ENCODE assay signal across 1 fruit fly cellular context in the genomic region with DNA sequence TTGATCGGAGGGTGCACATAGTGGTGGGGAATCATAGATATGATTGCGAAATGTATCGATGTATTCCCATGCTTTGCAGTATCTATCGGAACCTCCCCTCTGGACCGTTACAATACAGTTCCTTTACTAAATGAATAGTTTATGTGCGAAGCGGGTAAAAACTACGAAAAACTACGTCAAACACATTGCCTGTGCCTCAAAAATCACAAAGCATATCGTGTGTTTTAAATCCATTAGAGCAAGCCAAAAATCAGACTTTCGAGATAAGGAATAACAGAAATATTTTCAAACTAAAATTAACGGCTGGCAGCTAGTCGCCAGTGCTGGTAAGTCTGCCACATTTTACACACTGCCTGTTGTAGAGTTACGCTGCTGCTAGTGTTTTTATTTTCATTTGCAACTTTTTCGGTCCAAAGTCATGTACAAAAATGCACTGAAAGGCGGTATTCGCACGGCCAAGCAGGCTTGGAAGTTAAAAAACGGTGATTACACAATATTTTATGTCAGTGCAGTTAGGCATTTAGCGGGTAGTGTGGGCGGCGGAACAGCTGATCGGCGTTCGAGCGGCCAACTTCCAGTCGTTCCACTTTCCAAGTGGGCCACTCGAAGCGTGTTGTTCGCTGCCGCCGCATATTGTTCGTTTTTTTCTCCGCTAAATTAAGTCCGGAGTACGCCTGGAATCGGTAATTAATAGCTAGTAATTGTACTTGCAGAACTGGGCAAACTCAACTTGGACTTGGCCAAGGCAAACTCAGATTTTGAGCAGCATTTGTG.
A peak's percentile ranks its signal among the peaks of the same experiment; 100 is the strongest.
TF ChIP-seq lines count a peak whose summit lies in the region.

No protein-coding gene starts in this region.

TF ChIP-seq in whole organism, embryonic, 481 proteins besides CTCF, POLR2A, EP300 and RAD21 (continued from another document and continues in another):
- TF ChIP-seq CG8388 (GFP tag; optimal IDR thresholded peaks at IDR 0.05; lab: Kevin White, UChicago) (peak; percentile 85), CG6854 (GFP tag; optimal IDR thresholded peaks at IDR 0.05; lab: Kevin White, UChicago) (peak; percentile 31), CG18599 (GFP tag; optimal IDR thresholded peaks at IDR 0.05; lab: Kevin White, UChicago) (no peak), CG11560 (tag; IDR thresholded peaks at IDR 0.05; lab: Robert Waterston, UW) (no peak), HHEX (GFP tag; optimal IDR thresholded peaks at IDR 0.05; lab: Kevin White, UChicago) (no peak), Atf3 (GFP tag; optimal IDR thresholded peaks at IDR 0.05; lab: Kevin White, UChicago) (peak; percentile 53), HLH3B (GFP tag; IDR thresholded peaks at IDR 0.05; lab: Robert Waterston, UW) (no peak), ash1 (GFP tag; optimal IDR thresholded peaks at IDR 0.05; lab: Kevin White, UChicago) (no peak), CG6791 (GFP tag; IDR thresholded peaks at IDR 0.05; lab: Robert Waterston, UW; ENCODE audit: partially characterized antibody) (peak; percentile 80), YL-1 (GFP tag; optimal IDR thresholded peaks at IDR 0.05; lab: Kevin White, UChicago) (peak; percentile 43), CG4730 (GFP tag; IDR thresholded peaks at IDR 0.05; lab: Robert Waterston, UW) (no peak), Oaz (GFP tag; IDR thresholded peaks at IDR 0.05; lab: Robert Waterston, UW) (no peak), bab2 (GFP tag; optimal IDR thresholded peaks at IDR 0.05; lab: Kevin White, UChicago) (peak; percentile 70), fd3F (GFP tag; optimal IDR thresholded peaks at IDR 0.05; lab: Kevin White, UChicago) (no peak), schlank (tag; optimal IDR thresholded peaks at IDR 0.05; lab: Kevin White, UChicago) (no peak), cad (GFP tag; optimal IDR thresholded peaks at IDR 0.05; lab: Kevin White, UChicago) (no peak), p53 (GFP tag; optimal IDR thresholded peaks at IDR 0.05; lab: Kevin White, UChicago) (peak; percentile 5), zen2 (GFP tag; IDR thresholded peaks at IDR 0.05; lab: Robert Waterston, UW; ENCODE audit: partially characterized antibody) (peak; percentile 62), dpn (GFP tag; optimal IDR thresholded peaks at IDR 0.05; lab: Kevin White, UChicago) (peak; percentile 76 to 85), pb (GFP tag; optimal IDR thresholded peaks at IDR 0.05; lab: Kevin White, UChicago) (no peak), CG13775 (GFP tag; optimal IDR thresholded peaks at IDR 0.05; lab: Kevin White, UChicago) (peak; percentile 54), Adf1 (GFP tag; IDR thresholded peaks at IDR 0.05; lab: Robert Waterston, UW) (no peak; the same call in 1 of the 2 replicates), CG16815 (GFP tag; optimal IDR thresholded peaks at IDR 0.05; lab: Kevin White, UChicago) (peak; percentile 8), lola (GFP tag; optimal IDR thresholded peaks at IDR 0.05; lab: Kevin White, UChicago) (peak in 1 of 3 experiments; percentile 13), CG7839 (tag; optimal IDR thresholded peaks at IDR 0.05; lab: Kevin White, UChicago) (no peak), CG9215 (GFP tag; IDR thresholded peaks at IDR 0.05; lab: Robert Waterston, UW) (peak; percentile 25; the same call in 1 of the 2 replicates), CG6813 (GFP tag; optimal IDR thresholded peaks at IDR 0.05; lab: Kevin White, UChicago) (no peak), Max (GFP tag; optimal IDR thresholded peaks at IDR 0.05; lab: Kevin White, UChicago) (peak; percentile 67), sc (optimal IDR thresholded peaks at IDR 0.05; lab: Kevin White, UChicago) (no peak), sc (GFP tag; optimal IDR thresholded peaks at IDR 0.05; lab: Kevin White, UChicago) (no peak), NC2α (GFP tag; optimal IDR thresholded peaks at IDR 0.05; lab: Kevin White, UChicago) (peak; percentile 32), CG9437 (GFP tag; optimal IDR thresholded peaks at IDR 0.05; lab: Kevin White, UChicago) (peak; percentile 34), fd64A (GFP tag; optimal IDR thresholded peaks at IDR 0.05; lab: Kevin White, UChicago) (no peak), HLH4C (GFP tag; IDR thresholded peaks at IDR 0.05; lab: Robert Waterston, UW; ENCODE audit: partially characterized antibody) (peak; percentile 74), Sox100B (GFP tag; optimal IDR thresholded peaks at IDR 0.05; lab: Kevin White, UChicago) (no peak), az2 (GFP tag; optimal IDR thresholded peaks at IDR 0.05; lab: Kevin White, UChicago) (peak; percentile 55), CG6765 (GFP tag; optimal IDR thresholded peaks at IDR 0.05; lab: Kevin White, UChicago) (no peak), CG12391 (tag; optimal IDR thresholded peaks at IDR 0.05; lab: Kevin White, UChicago) (peak; percentile 35), Lpt (GFP tag; optimal IDR thresholded peaks at IDR 0.05; lab: Kevin White, UChicago) (no peak), CG30431 (GFP tag; optimal IDR thresholded peaks at IDR 0.05; lab: Kevin White, UChicago) (peak; percentile 21), NFAT (GFP tag; IDR thresholded peaks at IDR 0.05; lab: Robert Waterston, UW) (peak; percentile 23; the same call in 1 of the 2 replicates), danr (GFP tag; IDR thresholded peaks at IDR 0.05; lab: Robert Waterston, UW) (peak; percentile 19; the same call in 1 of the 2 replicates), CG2120 (GFP tag; optimal IDR thresholded peaks at IDR 0.05; lab: Kevin White, UChicago) (peak; percentile 77), Gug (GFP tag; IDR thresholded peaks at IDR 0.05; lab: Robert Waterston, UW) (peak; percentile 74), CG31224 (GFP tag; IDR thresholded peaks at IDR 0.05; lab: Robert Waterston, UW) (no peak; the same call in 1 of the 2 replicates), lov (optimal IDR thresholded peaks at IDR 0.05; lab: Kevin White, UChicago) (no peak), lov (GFP tag; IDR thresholded peaks at IDR 0.05; lab: Robert Waterston, UW) (no peak), psq (GFP tag; optimal IDR thresholded peaks at IDR 0.05; lab: Kevin White, UChicago) (no peak), CG10565 (GFP tag; optimal IDR thresholded peaks at IDR 0.05; lab: Kevin White, UChicago) (no peak), Sox102F (GFP tag; optimal IDR thresholded peaks at IDR 0.05; lab: Kevin White, UChicago) (peak; percentile 43), HmgD (GFP tag; optimal IDR thresholded peaks at IDR 0.05; lab: Kevin White, UChicago) (peak; percentile 51), inv (GFP tag; IDR thresholded peaks at IDR 0.05; lab: Robert Waterston, UW; ENCODE audit: partially characterized antibody) (peak; percentile 69), jumu (GFP tag; optimal IDR thresholded peaks at IDR 0.05; lab: Kevin White, UChicago) (peak; percentile 80), CG11398 (GFP tag; optimal IDR thresholded peaks at IDR 0.05; lab: Kevin White, UChicago) (peak; percentile 16), bowl (GFP tag; IDR thresholded peaks at IDR 0.05; lab: Robert Waterston, UW) (no peak), CG7271 (tag; optimal IDR thresholded peaks at IDR 0.05; lab: Kevin White, UChicago) (peak; percentile 16), CG7745 (tag; optimal IDR thresholded peaks at IDR 0.05; lab: Kevin White, UChicago) (no peak), MESR4 (GFP tag; optimal IDR thresholded peaks at IDR 0.05; lab: Kevin White, UChicago) (peak; percentile 92), lmd (GFP tag; IDR thresholded peaks at IDR 0.05; lab: Robert Waterston, UW) (peak; percentile 40; the same call in 1 of the 2 replicates), CG14050 (GFP tag; IDR thresholded peaks at IDR 0.05; lab: Robert Waterston, UW) (no peak), H2.0 (GFP tag; IDR thresholded peaks at IDR 0.05; lab: Robert Waterston, UW) (peak; percentile 64), CG6175 (GFP tag; IDR thresholded peaks at IDR 0.05; lab: Robert Waterston, UW) (no peak), CG9932 (GFP tag; IDR thresholded peaks at IDR 0.05; lab: Robert Waterston, UW) (peak; percentile 77), sima (GFP tag; optimal IDR thresholded peaks at IDR 0.05; lab: Kevin White, UChicago) (no peak), chm (GFP tag; IDR thresholded peaks at IDR 0.05; lab: Robert Waterston, UW) (no peak), nmo (GFP tag; optimal IDR thresholded peaks at IDR 0.05; lab: Kevin White, UChicago) (peak; percentile 51), CG7786 (GFP tag; optimal IDR thresholded peaks at IDR 0.05; lab: Kevin White, UChicago) (peak; percentile 87), gt (GFP tag; IDR thresholded peaks at IDR 0.05; lab: Robert Waterston, UW) (no peak), CG6689 (GFP tag; IDR thresholded peaks at IDR 0.05; lab: Robert Waterston, UW) (peak; percentile 48), ac (GFP tag; optimal IDR thresholded peaks at IDR 0.05; lab: Kevin White, UChicago) (no peak), CG10431 (GFP tag; optimal IDR thresholded peaks at IDR 0.05; lab: Kevin White, UChicago) (no peak), ssp (GFP tag; IDR thresholded peaks at IDR 0.05; lab: Robert Waterston, UW) (0 out of 2 replicates have a peak, but pooled peaks have one; percentile 31), slou (GFP tag; optimal IDR thresholded peaks at IDR 0.05; lab: Kevin White, UChicago) (no peak), CG12071 (GFP tag; optimal IDR thresholded peaks at IDR 0.05; lab: Kevin White, UChicago) (peak; percentile 15), CG12155 (GFP tag; optimal IDR thresholded peaks at IDR 0.05; lab: Kevin White, UChicago) (peak; percentile 73), CG10147 (GFP tag; optimal IDR thresholded peaks at IDR 0.05; lab: Kevin White, UChicago) (no peak), CG4617 (GFP tag; optimal IDR thresholded peaks at IDR 0.05; lab: Kevin White, UChicago; ENCODE audit: borderline replicate concordance) (peak; percentile 52), HLHmδ (GFP tag; optimal IDR thresholded peaks at IDR 0.05; lab: Kevin White, UChicago) (no peak), unpg (GFP tag; optimal IDR thresholded peaks at IDR 0.05; lab: Kevin White, UChicago) (no peak), Ravus (GFP tag; IDR thresholded peaks at IDR 0.05; lab: Robert Waterston, UW) (no peak), Hr51 (GFP tag; optimal IDR thresholded peaks at IDR 0.05; lab: Kevin White, UChicago) (peak in 1 of 2 experiments; percentile 67), klu (GFP tag; IDR thresholded peaks at IDR 0.05; lab: Robert Waterston, UW) (peak; percentile 55; the same call in 1 of the 2 replicates), wor (GFP tag; IDR thresholded peaks at IDR 0.05; lab: Robert Waterston, UW) (0 out of 2 replicates have a peak, but pooled peaks have one; percentile 35), Bteb2 (GFP tag; optimal IDR thresholded peaks at IDR 0.05; lab: Kevin White, UChicago) (peak; percentile 32), CG7928 (GFP tag; optimal IDR thresholded peaks at IDR 0.05; lab: Kevin White, UChicago) (peak; percentile 7), CG7556 (GFP tag; optimal IDR thresholded peaks at IDR 0.05; lab: Kevin White, UChicago) (peak; percentile 21), stc (GFP tag; IDR thresholded peaks at IDR 0.05; lab: Robert Waterston, UW) (peak; percentile 45), fd102C (GFP tag; optimal IDR thresholded peaks at IDR 0.05; lab: Kevin White, UChicago) (no peak), CG15696 (tag; optimal IDR thresholded peaks at IDR 0.05; lab: Kevin White, UChicago) (no peak), br (optimal IDR thresholded peaks at IDR 0.05; lab: Kevin White, UChicago) (no peak), org-1 (GFP tag; optimal IDR thresholded peaks at IDR 0.05; lab: Kevin White, UChicago) (peak; percentile 10), CG12219 (GFP tag; optimal IDR thresholded peaks at IDR 0.05; lab: Kevin White, UChicago) (no peak), CG9876 (GFP tag; optimal IDR thresholded peaks at IDR 0.05; lab: Kevin White, UChicago) (peak; percentile 29), CG17385 (GFP tag; optimal IDR thresholded peaks at IDR 0.05; lab: Kevin White, UChicago) (peak; percentile 48), ems (GFP tag; optimal IDR thresholded peaks at IDR 0.05; lab: Kevin White, UChicago) (peak; percentile 15), CG8359 (GFP tag; optimal IDR thresholded peaks at IDR 0.05; lab: Kevin White, UChicago; ENCODE audit: borderline replicate concordance) (no peak), CoRest (tag; optimal IDR thresholded peaks at IDR 0.05; lab: Kevin White, UChicago) (peak; percentile 74), ind (GFP tag; optimal IDR thresholded peaks at IDR 0.05; lab: Kevin White, UChicago) (peak; percentile 77), dysf (GFP tag; IDR thresholded peaks at IDR 0.05; lab: Robert Waterston, UW) (peak; percentile 55; the same call in 1 of the 3 replicates), corto (GFP tag; optimal IDR thresholded peaks at IDR 0.05; lab: Kevin White, UChicago) (peak; percentile 42), da (GFP tag; optimal IDR thresholded peaks at IDR 0.05; lab: Kevin White, UChicago) (no peak), jing (GFP tag; optimal IDR thresholded peaks at IDR 0.05; lab: Kevin White, UChicago) (no peak), CG13624 (GFP tag; optimal IDR thresholded peaks at IDR 0.05; lab: Kevin White, UChicago) (peak; percentile 69), ci (GFP tag; IDR thresholded peaks at IDR 0.05; lab: Robert Waterston, UW) (peak; percentile 62; the same call in 2 of the 3 replicates), her (GFP tag; optimal IDR thresholded peaks at IDR 0.05; lab: Kevin White, UChicago) (peak; percentile 63), Asciz (GFP tag; optimal IDR thresholded peaks at IDR 0.05; lab: Kevin White, UChicago) (no peak), CG17802 (tag; optimal IDR thresholded peaks at IDR 0.05; lab: Kevin White, UChicago) (peak; percentile 10), CG2202 (tag; optimal IDR thresholded peaks at IDR 0.05; lab: Kevin White, UChicago) (no peak), CG17568 (GFP tag; optimal IDR thresholded peaks at IDR 0.05; lab: Kevin White, UChicago) (no peak), CG32772 (GFP tag; IDR thresholded peaks at IDR 0.05; lab: Robert Waterston, UW) (0 out of 2 replicates have a peak, but pooled peaks have one; percentile 43), H15 (GFP tag; IDR thresholded peaks at IDR 0.05; lab: Robert Waterston, UW) (peak; percentile 45; the same call in 1 of the 3 replicates), stwl (tag; optimal IDR thresholded peaks at IDR 0.05; lab: Kevin White, UChicago) (peak; percentile 40), Six4 (GFP tag; optimal IDR thresholded peaks at IDR 0.05; lab: Kevin White, UChicago) (peak; percentile 51), C15 (GFP tag; IDR thresholded peaks at IDR 0.05; lab: Robert Waterston, UW) (no peak), pfk (GFP tag; optimal IDR thresholded peaks at IDR 0.05; lab: Kevin White, UChicago) (peak; percentile 98), CG11723 (GFP tag; optimal IDR thresholded peaks at IDR 0.05; lab: Kevin White, UChicago) (no peak), CG32767 (GFP tag; IDR thresholded peaks at IDR 0.05; lab: Robert Waterston, UW) (0 out of 2 replicates have a peak, but pooled peaks have one; percentile 41), shn (GFP tag; optimal IDR thresholded peaks at IDR 0.05; lab: Kevin White, UChicago) (peak; percentile 54), CG13894 (tag; optimal IDR thresholded peaks at IDR 0.05; lab: Kevin White, UChicago) (no peak), Eip74EF (GFP tag; optimal IDR thresholded peaks at IDR 0.05; lab: Kevin White, UChicago) (no peak), CG17829 (tag; optimal IDR thresholded peaks at IDR 0.05; lab: Kevin White, UChicago) (peak; percentile 38)
